Worm (Caenorhabditis elegans) whole organism, early embryonic: ENCODE results near the gene lias-1.

Experiments
- B0310.2 ChIP-seq: sonication (generic microtip); optimal IDR thresholded peaks from 2 replicates; lab custom pipeline; 2016; ENCODE audit warnings: mild to moderate bottlenecking, missing genetic modification characterization, missing compliant biosample characterization
- aly-1 ChIP-seq: sonication (generic microtip); optimal IDR thresholded peaks from 2 replicates; lab custom pipeline; 2016; ENCODE audit warnings: missing genetic modification characterization, missing compliant biosample characterization
- ama-1 ChIP-seq: fragments of 150-350 bp; optimal IDR thresholded peaks from 2 replicates; lab custom pipeline; 2014
- ets-7 ChIP-seq: sonication (generic microtip); optimal IDR thresholded peaks from 2 replicates; lab custom pipeline; 2016; ENCODE audit warnings: missing genotype, missing genetic modification characterization, missing compliant biosample characterization
- flt-1 ChIP-seq: fragments of 200-800 bp; sonication (Bioruptor generic); IDR thresholded peaks from 2 replicates; pipeline ENCODE4 v1.3.6; 2022; ENCODE audit warnings: missing genetic modification characterization, missing compliant biosample characterization
- hmbx-1 ChIP-seq: sonication (generic microtip); optimal IDR thresholded peaks from 2 replicates; lab custom pipeline; 2016; ENCODE audit warnings: mild to moderate bottlenecking, missing genetic modification characterization, missing compliant biosample characterization
- hnd-1 ChIP-seq: sonication (generic microtip); optimal IDR thresholded peaks from 2 replicates; lab custom pipeline; 2016; ENCODE audit warnings: missing genetic modification characterization, missing compliant biosample characterization
- scrt-1 ChIP-seq: fragments of 200-800 bp; sonication (Bioruptor generic); IDR thresholded peaks from 2 replicates; pipeline ENCODE4 v1.3.6; 2022; ENCODE audit warnings: missing genetic modification characterization, missing compliant biosample characterization
- sea-1 ChIP-seq: fragments of 200-800 bp; sonication (Bioruptor generic); conservative IDR thresholded peaks from 2 replicates; pipeline ENCODE4 v1.3.6; 2022; ENCODE audit warnings: missing genetic modification characterization, missing compliant biosample characterization

- TF ChIP-seq ama-1 (no peak), scrt-1 (GFP tag; lab: Robert Waterston, UW) (no peak), aly-1 (no peak), ets-7 (no peak), B0310.2 (tag; lab: Kevin White, UChicago) (no peak), hmbx-1 (no peak), hnd-1 (no peak), sea-1 (GFP tag; lab: Robert Waterston, UW) (no peak), flt-1 (GFP tag; lab: Robert Waterston, UW) (no peak)
Observed at ce11 chrIII:3548017-3548416, 43.1 kb upstream of the lias-1 start, which contains the start of gene C54C6.11.
